Worm (Caenorhabditis elegans) whole organism, late embryonic: Measurements from ENCODE around the gene pept-2.
A peak's percentile ranks its signal among the peaks of the same experiment; 100 is the strongest.

Experiments
- C08G9.2 ChIP-seq: sonication (generic microtip); optimal IDR thresholded peaks from 2 replicates; lab custom pipeline; 2016; ENCODE audit warnings: mild to moderate bottlenecking, missing genetic modification characterization, moderate library complexity, missing compliant biosample characterization
- C38D4.7 ChIP-seq: fragments of 200-800 bp; sonication (Bioruptor generic); optimal IDR thresholded peaks from 2 replicates; lab custom pipeline; 2018; ENCODE audit warnings: mild to moderate bottlenecking, missing genetic modification characterization, moderate library complexity, missing compliant biosample characterization
- F13H6.1 ChIP-seq: sonication (generic microtip); optimal IDR thresholded peaks from 2 replicates; lab custom pipeline; 2016; ENCODE audit warnings: missing genetic modification characterization, missing compliant biosample characterization
- K02D7.2 ChIP-seq: sonication (generic microtip); optimal IDR thresholded peaks from 2 replicates; lab custom pipeline; 2017; ENCODE audit warnings: mild to moderate bottlenecking, missing genetic modification characterization, missing compliant biosample characterization
- T23F11.4 ChIP-seq: fragments of 200-800 bp; sonication (Bioruptor generic); optimal IDR thresholded peaks from 2 replicates; lab custom pipeline; 2018; ENCODE audit warnings: mild to moderate bottlenecking, missing genetic modification characterization, missing compliant biosample characterization
- Y22D7AL.16 ChIP-seq: sonication (generic microtip); optimal IDR thresholded peaks from 2 replicates; lab custom pipeline; 2016; ENCODE audit warnings: missing genetic modification characterization, missing compliant biosample characterization
- ahr-1 ChIP-seq: sonication (generic microtip); optimal IDR thresholded peaks from 2 replicates; lab custom pipeline; 2016; ENCODE audit warnings: missing genetic modification characterization, missing compliant biosample characterization
- ama-1 ChIP-seq: fragments of 150-350 bp; optimal IDR thresholded peaks from 2 replicates; lab custom pipeline; 2014
- ceh-22 ChIP-seq: sonication (generic microtip); optimal IDR thresholded peaks from 2 replicates; lab custom pipeline; 2017; ENCODE audit warnings: missing biosample characterization, missing genetic modification characterization
- ceh-24 ChIP-seq: sonication (generic microtip); optimal IDR thresholded peaks from 2 replicates; lab custom pipeline; 2016; ENCODE audit warnings: mild to moderate bottlenecking, missing genetic modification characterization, missing compliant biosample characterization
- ceh-48 ChIP-seq: sonication (generic microtip); optimal IDR thresholded peaks from 2 replicates; lab custom pipeline; 2016; ENCODE audit warnings: missing genetic modification characterization, inconsistent platforms, missing compliant biosample characterization
- ceh-6 ChIP-seq: fragments of 200-800 bp; sonication (Bioruptor generic); optimal IDR thresholded peaks from 2 replicates; lab custom pipeline; 2018; ENCODE audit warnings: mild to moderate bottlenecking, missing genetic modification characterization, missing compliant biosample characterization
- ceh-9 ChIP-seq: sonication (generic microtip); optimal IDR thresholded peaks from 2 replicates; lab custom pipeline; 2016; ENCODE audit warnings: mild to moderate bottlenecking, missing genetic modification characterization, inconsistent platforms, missing compliant biosample characterization
- che-1 ChIP-seq: sonication (generic microtip); optimal IDR thresholded peaks from 2 replicates; lab custom pipeline; 2016; ENCODE audit warnings: mild to moderate bottlenecking, missing genetic modification characterization, missing compliant biosample characterization
- elt-4 ChIP-seq: sonication (generic microtip); optimal IDR thresholded peaks from 2 replicates; lab custom pipeline; 2016; ENCODE audit warnings: missing genetic modification characterization, missing compliant biosample characterization
- eyg-1 ChIP-seq: sonication (generic microtip); optimal IDR thresholded peaks from 2 replicates; lab custom pipeline; 2016; ENCODE audit warnings: missing genotype, missing genetic modification characterization, missing compliant biosample characterization
- fax-1 ChIP-seq: sonication (generic microtip); optimal IDR thresholded peaks from 2 replicates; lab custom pipeline; 2016; ENCODE audit warnings: missing genotype, missing genetic modification characterization, missing compliant biosample characterization
- fkh-10 ChIP-seq: fragments of 150-350 bp; optimal IDR thresholded peaks from 2 replicates; lab custom pipeline; 2014; ENCODE audit warnings: missing biosample characterization, missing genetic modification reagents, missing genetic modification characterization
- fkh-6 ChIP-seq: sonication (generic microtip); optimal IDR thresholded peaks from 2 replicates; lab custom pipeline; 2016; ENCODE audit warnings: missing genetic modification characterization, missing compliant biosample characterization
- hlh-30 ChIP-seq: sonication (generic microtip); optimal IDR thresholded peaks from 2 replicates; lab custom pipeline; 2017; ENCODE audit warnings: antibody characterized with exemption, missing genetic modification characterization, missing compliant biosample characterization; ENCODE audit not compliant: insufficient read depth
- hlh-8 ChIP-seq: sonication (generic microtip); optimal IDR thresholded peaks from 2 replicates; lab custom pipeline; 2016; ENCODE audit warnings: missing genotype, missing genetic modification characterization, missing compliant biosample characterization
- lim-6 ChIP-seq: sonication (generic microtip); optimal IDR thresholded peaks from 2 replicates; lab custom pipeline; 2016; ENCODE audit warnings: missing genetic modification characterization, missing compliant biosample characterization
- lin-11 ChIP-seq: fragments of 200-800 bp; sonication (Bioruptor generic); optimal IDR thresholded peaks from 2 replicates; lab custom pipeline; 2018; ENCODE audit warnings: mild to moderate bottlenecking, missing genetic modification characterization, missing compliant biosample characterization
- madf-2 ChIP-seq: sonication (generic microtip); optimal IDR thresholded peaks from 2 replicates; lab custom pipeline; 2017; ENCODE audit warnings: missing genetic modification characterization, missing compliant biosample characterization
- mec-3 ChIP-seq: sonication (generic microtip); optimal IDR thresholded peaks from 2 replicates; lab custom pipeline; 2016; ENCODE audit warnings: borderline replicate concordance, missing genetic modification characterization, missing compliant biosample characterization
- nfya-1 ChIP-seq: sonication (generic microtip); optimal IDR thresholded peaks from 2 replicates; lab custom pipeline; 2017; ENCODE audit warnings: missing genetic modification characterization, mild to moderate bottlenecking, missing compliant biosample characterization, antibody characterized with exemption, moderate library complexity
- nhr-11 ChIP-seq: fragments of 150-350 bp; optimal IDR thresholded peaks from 2 replicates; lab custom pipeline; 2014; ENCODE audit warnings: missing biosample characterization, missing genetic modification characterization
- odd-2 ChIP-seq: sonication (generic microtip); optimal IDR thresholded peaks from 2 replicates; lab custom pipeline; 2017; ENCODE audit warnings: antibody characterized with exemption, mild to moderate bottlenecking, missing genetic modification characterization, missing compliant biosample characterization
- pat-9 ChIP-seq: fragments of 200-800 bp; sonication (Bioruptor generic); optimal IDR thresholded peaks from 2 replicates; lab custom pipeline; 2018; ENCODE audit warnings: mild to moderate bottlenecking, missing genetic modification characterization, moderate library complexity, missing compliant biosample characterization
- pha-2 ChIP-seq: sonication (generic microtip); optimal IDR thresholded peaks from 2 replicates; lab custom pipeline; 2017; ENCODE audit warnings: mild to moderate bottlenecking, missing genetic modification characterization, missing compliant biosample characterization
- pha-4 ChIP-seq: fragments of 150-350 bp; optimal IDR thresholded peaks from 2 replicates; lab custom pipeline; 2018; ENCODE audit warnings: missing biosample characterization, missing genetic modification reagents, missing genetic modification characterization
- pqm-1 ChIP-seq: sonication (generic microtip); optimal IDR thresholded peaks from 2 replicates; lab custom pipeline; 2016; ENCODE audit warnings: missing genetic modification characterization, missing compliant biosample characterization
- pros-1 ChIP-seq: fragments of 150-350 bp; optimal IDR thresholded peaks from 2 replicates; lab custom pipeline; 2014; ENCODE audit warnings: missing biosample characterization, missing genetic modification reagents, missing genetic modification characterization
- ref-2 ChIP-seq: sonication (generic microtip); optimal IDR thresholded peaks from 2 replicates; lab custom pipeline; 2016; ENCODE audit warnings: missing genetic modification characterization, missing compliant biosample characterization
- rnt-1 ChIP-seq: sonication (generic microtip); optimal IDR thresholded peaks from 2 replicates; lab custom pipeline; 2016; ENCODE audit warnings: missing genetic modification characterization, missing compliant biosample characterization
- sdc-2 ChIP-seq: sonication (generic microtip); optimal IDR thresholded peaks from 2 replicates; lab custom pipeline; 2016; ENCODE audit warnings: missing genotype, missing genetic modification characterization, missing compliant biosample characterization
- sox-2 ChIP-seq: fragments of 200-800 bp; sonication (Bioruptor generic); IDR thresholded peaks from 2 replicates; pipeline ENCODE4 v1.3.6; 2022; ENCODE audit warnings: missing genetic modification reagents, missing genetic modification characterization, missing compliant biosample characterization
- tbx-2 ChIP-seq: sonication (generic microtip); optimal IDR thresholded peaks from 2 replicates; lab custom pipeline; 2016; ENCODE audit warnings: missing genetic modification characterization, missing compliant biosample characterization
- tbx-7 ChIP-seq: sonication (generic microtip); optimal IDR thresholded peaks from 2 replicates; lab custom pipeline; 2016; ENCODE audit warnings: missing genotype, missing genetic modification characterization, missing compliant biosample characterization
- ttx-3 ChIP-seq: sonication (generic microtip); optimal IDR thresholded peaks from 2 replicates; lab custom pipeline; 2016; ENCODE audit warnings: missing genetic modification reagents, missing genetic modification characterization, missing compliant biosample characterization
- unc-3 ChIP-seq, 2 experiments: fragments of 200-800 bp in 1 of 2; sonication (Bioruptor generic) in 1 of 2; sonication (generic microtip) in 1 of 2; conservative IDR thresholded peaks in 1 of 2; optimal IDR thresholded peaks in 1 of 2; 2 replicates each; pipeline versions ENCODE4 v1.3.6 to Lab custom; 2016 to 2022; ENCODE audit warnings: missing compliant biosample characterization in 2 of 2, missing genetic modification characterization in 2 of 2, missing genetic modification reagents in 1 of 2

pept-2 gene

ce11 chrIV:10817030-10817429 lies 26.6 kb downstream of the pept-2 start (continued):
- TF ChIP-seq che-1 (tag; lab: Kevin White, UChicago) (no peak), F13H6.1 (tag; lab: Kevin White, UChicago) (no peak), pat-9 (no peak), fkh-6 (tag; lab: Kevin White, UChicago) (no peak), ref-2 (tag; lab: Kevin White, UChicago) (peak; percentile 68), pha-2 (tag; lab: Kevin White, UChicago) (no peak), T23F11.4 (GFP tag; lab: Kevin White, UChicago) (no peak), ahr-1 (tag; lab: Kevin White, UChicago) (no peak), odd-2 (tag; lab: Kevin White, UChicago) (no peak), pros-1 (peak; percentile 65), madf-2 (tag; lab: Kevin White, UChicago) (no peak), Y22D7AL.16 (no peak), elt-4 (tag; lab: Kevin White, UChicago) (no peak), fax-1 (tag; lab: Kevin White, UChicago) (no peak), mec-3 (tag; lab: Kevin White, UChicago) (no peak), eyg-1 (no peak), ceh-24 (tag; lab: Kevin White, UChicago) (no peak), hlh-30 (tag; lab: Kevin White, UChicago) (peak; percentile 58), ama-1 (lab: Kevin White, UChicago) (no peak), C38D4.7 (GFP tag; lab: Kevin White, UChicago) (peak; percentile 17), C08G9.2 (peak; percentile 22), lim-6 (no peak), pqm-1 (tag; lab: Kevin White, UChicago) (no peak)
- TF ChIP-seq, all 69 proteins: peak for 17

- no peak for TF ChIP-seq unc-3 (GFP tag; conservative IDR thresholded peaks at IDR 0.05; lab: Robert Waterston, UW)
- TF ChIP-seq unc-3 (tag; optimal IDR thresholded peaks at IDR 0.05; lab: Kevin White, UChicago): no peak
- no peak for TF ChIP-seq K02D7.2 (tag; lab: Kevin White, UChicago)
- no peak for TF ChIP-seq lin-11 (tag; lab: Kevin White, UChicago)
- no peak for TF ChIP-seq ceh-24 (tag; lab: Kevin White, UChicago)
- TF ChIP-seq ceh-9 (tag; lab: Kevin White, UChicago): no peak
- no peak for TF ChIP-seq rnt-1 (tag; lab: Kevin White, UChicago)
- TF ChIP-seq F13H6.1 (tag; lab: Kevin White, UChicago): no peak
- TF ChIP-seq ceh-22: no peak
- TF ChIP-seq pqm-1 (tag; lab: Kevin White, UChicago): no peak
- no peak for TF ChIP-seq hlh-8 (tag; lab: Kevin White, UChicago)
- no peak for TF ChIP-seq odd-2 (tag; lab: Kevin White, UChicago)
- TF ChIP-seq fkh-10 (GFP tag; lab: Kevin White, UChicago): no peak
- TF ChIP-seq nfya-1 (tag; lab: Kevin White, UChicago): no peak
- no peak for TF ChIP-seq mec-3 (tag; lab: Kevin White, UChicago)
- TF ChIP-seq C38D4.7 (GFP tag; lab: Kevin White, UChicago): no peak
These were observed 28.6 kb downstream of the pept-2 start for ce11 chrIV:10819049-10819448.

ce11 chrIV:10820114-10820513 lies 29.7 kb downstream of the pept-2 start:
- no peak for TF ChIP-seq sox-2 (GFP tag; lab: Robert Waterston, UW)
- no peak for TF ChIP-seq pha-2 (tag; lab: Kevin White, UChicago)
- TF ChIP-seq tbx-2 (tag; lab: Kevin White, UChicago): no peak
- no peak for TF ChIP-seq ceh-48 (tag; lab: Kevin White, UChicago)
- TF ChIP-seq ceh-24 (tag; lab: Kevin White, UChicago): no peak
- no peak for TF ChIP-seq ref-2 (tag; lab: Kevin White, UChicago)
- no peak for TF ChIP-seq nfya-1 (tag; lab: Kevin White, UChicago)
- TF ChIP-seq madf-2 (tag; lab: Kevin White, UChicago): no peak
- no peak for TF ChIP-seq ceh-6 (GFP tag; lab: Kevin White, UChicago)
- no peak for TF ChIP-seq sdc-2 (tag; lab: Kevin White, UChicago)
- TF ChIP-seq pros-1: no peak
- no peak for TF ChIP-seq ttx-3 (tag; lab: Kevin White, UChicago)
- TF ChIP-seq tbx-7 (tag; lab: Kevin White, UChicago): no peak
- TF ChIP-seq pqm-1 (tag; lab: Kevin White, UChicago): no peak
- no peak for TF ChIP-seq nhr-11 (tag; lab: Kevin White, UChicago)
- TF ChIP-seq pha-4 (tag; lab: Kevin White, UChicago): no peak
- no peak for TF ChIP-seq lin-11 (tag; lab: Kevin White, UChicago)
